Fruit fly (Drosophila melanogaster) whole organism, embryonic: ENCODE data around the gene deltaCOP.

ENCODE experiments used
- Atf-2 ChIP-seq: fragments of 200-800 bp; sonication (Bioruptor generic); optimal IDR thresholded peaks from 2 replicates; lab custom pipeline; 2016; ENCODE audit warnings: missing biosample characterization, missing genetic modification characterization
- BtbVII ChIP-seq: fragments of 200-800 bp; sonication (Bioruptor generic); optimal IDR thresholded peaks from 3 replicates; lab custom pipeline; 2017; ENCODE audit warnings: missing biosample characterization, mild to moderate bottlenecking, missing genetic modification characterization
- CG10959 ChIP-seq: fragments of 200-800 bp; sonication (Bioruptor generic); IDR thresholded peaks from 2 replicates; pipeline ENCODE4 v1.3.6; 2022; ENCODE audit warnings: missing biosample characterization, missing genetic modification characterization
- CG11093 ChIP-seq: fragments of 200-800 bp; sonication (Bioruptor generic); IDR thresholded peaks from 3 replicates; pipeline ENCODE4 v1.3.6; 2022; ENCODE audit warnings: missing biosample characterization, missing genetic modification characterization
- CG12071 ChIP-seq: fragments of 200-800 bp; sonication (Bioruptor generic); optimal IDR thresholded peaks from 3 replicates; lab custom pipeline; 2018; ENCODE audit warnings: missing biosample characterization, mild to moderate bottlenecking, missing genetic modification characterization
- CG12219 ChIP-seq: fragments of 200-800 bp; sonication (Bioruptor generic); optimal IDR thresholded peaks from 3 replicates; lab custom pipeline; 2018; ENCODE audit warnings: missing biosample characterization, mild to moderate bottlenecking, missing genetic modification characterization
- CG15011 ChIP-seq: fragments of 200-800 bp; sonication (Bioruptor generic); optimal IDR thresholded peaks from 3 replicates; lab custom pipeline; 2018; ENCODE audit warnings: missing biosample characterization, mild to moderate bottlenecking, missing genetic modification characterization
- CG15514 ChIP-seq: fragments of 200-800 bp; sonication (Bioruptor generic); optimal IDR thresholded peaks from 3 replicates; lab custom pipeline; 2017; ENCODE audit warnings: missing biosample characterization, missing genetic modification characterization, mild to moderate bottlenecking, moderate library complexity, missing genetic modification reagents
- CG16815 ChIP-seq: fragments of 200-800 bp; sonication (Bioruptor generic); optimal IDR thresholded peaks from 3 replicates; lab custom pipeline; 2017; ENCODE audit warnings: missing biosample characterization, mild to moderate bottlenecking, missing genetic modification characterization
- CG17186 ChIP-seq: fragments of 200-800 bp; sonication (Bioruptor generic); optimal IDR thresholded peaks from 3 replicates; lab custom pipeline; 2017; ENCODE audit warnings: missing biosample characterization, missing genetic modification reagents, missing genetic modification characterization
- CG17361 ChIP-seq: fragments of 200-800 bp; sonication (Bioruptor generic); IDR thresholded peaks from 3 replicates; pipeline ENCODE4 v1.3.6; 2022; ENCODE audit warnings: missing biosample characterization, missing genetic modification characterization
- CG18764 ChIP-seq: fragments of 200-800 bp; sonication (Bioruptor generic); optimal IDR thresholded peaks from 3 replicates; lab custom pipeline; 2016; ENCODE audit warnings: missing biosample characterization, missing genetic modification characterization
- CG2889 ChIP-seq: fragments of 200-800 bp; sonication (Bioruptor generic); IDR thresholded peaks from 3 replicates; pipeline ENCODE4 v1.3.6; 2022; ENCODE audit warnings: missing biosample characterization, missing genetic modification characterization
- CG31224 ChIP-seq: fragments of 200-800 bp; sonication (Bioruptor generic); IDR thresholded peaks from 2 replicates; pipeline ENCODE4 v1.3.6; 2022; ENCODE audit warnings: missing biosample characterization, missing genetic modification characterization
- CG31441 ChIP-seq: fragments of 200-800 bp; sonication (Bioruptor generic); IDR thresholded peaks from 2 replicates; pipeline ENCODE4 v1.3.6; 2022; ENCODE audit warnings: missing biosample characterization, missing genetic modification characterization
- CG33213 ChIP-seq: fragments of 200-800 bp; sonication (Bioruptor generic); optimal IDR thresholded peaks from 3 replicates; lab custom pipeline; 2016; ENCODE audit warnings: missing biosample characterization, missing genetic modification characterization
- CG3407 ChIP-seq: fragments of 200-800 bp; sonication (Bioruptor generic); optimal IDR thresholded peaks from 2 replicates; lab custom pipeline; 2018; ENCODE audit warnings: missing biosample characterization, mild to moderate bottlenecking, missing genetic modification characterization
- CG34376 ChIP-seq: fragments of 200-800 bp; sonication (Bioruptor generic); optimal IDR thresholded peaks from 2 replicates; lab custom pipeline; 2018; ENCODE audit warnings: missing biosample characterization, mild to moderate bottlenecking, missing genetic modification characterization
- CG4360 ChIP-seq: fragments of 200-800 bp; sonication (Bioruptor generic); IDR thresholded peaks from 2 replicates; pipeline ENCODE4 v1.3.6; 2022; ENCODE audit warnings: missing biosample characterization, missing genetic modification characterization
- CG4707 ChIP-seq: fragments of 200-800 bp; sonication (Bioruptor generic); optimal IDR thresholded peaks from 2 replicates; lab custom pipeline; 2018; ENCODE audit warnings: missing biosample characterization, mild to moderate bottlenecking, missing genetic modification characterization, moderate library complexity
- Dp ChIP-seq: fragments of 200-800 bp; sonication (Bioruptor generic); optimal IDR thresholded peaks from 2 replicates; lab custom pipeline; 2018; ENCODE audit warnings: missing biosample characterization, mild to moderate bottlenecking, missing genetic modification characterization, moderate library complexity
- E2f1 ChIP-seq: fragments of 200-800 bp; sonication (Bioruptor generic); IDR thresholded peaks from 2 replicates; pipeline ENCODE4 v1.3.6; 2022; ENCODE audit warnings: missing biosample characterization, missing genetic modification characterization
- GATAe ChIP-seq: fragments of 200-800 bp; sonication (Bioruptor generic); conservative IDR thresholded peaks from 2 replicates; pipeline ENCODE4 v1.3.6; 2022; ENCODE audit warnings: missing biosample characterization, missing genetic modification characterization
- HLH3B ChIP-seq: fragments of 200-800 bp; sonication (Bioruptor generic); IDR thresholded peaks from 2 replicates; pipeline ENCODE4 v1.3.6; 2022; ENCODE audit warnings: missing biosample characterization, missing genetic modification characterization
- Hsf ChIP-seq: fragments of 200-800 bp; sonication (Bioruptor generic); optimal IDR thresholded peaks from 3 replicates; lab custom pipeline; 2016; ENCODE audit warnings: missing biosample characterization, missing genetic modification characterization
- Neu2 ChIP-seq: fragments of 200-800 bp; sonication (Bioruptor generic); optimal IDR thresholded peaks from 3 replicates; lab custom pipeline; 2016; ENCODE audit warnings: missing biosample characterization, missing genetic modification characterization, borderline replicate concordance
- Opbp ChIP-seq: fragments of 200-800 bp; sonication (Bioruptor generic); IDR thresholded peaks from 3 replicates; pipeline ENCODE4 v1.3.6; 2022; ENCODE audit warnings: missing biosample characterization, missing genetic modification characterization; ENCODE audit not compliant: partially characterized antibody
- Poxn ChIP-seq: fragments of 200-800 bp; sonication (Bioruptor generic); IDR thresholded peaks from 2 replicates; pipeline ENCODE4 v1.3.6; 2022; ENCODE audit warnings: missing biosample characterization, missing genetic modification characterization
- Rx ChIP-seq: fragments of 200-800 bp; sonication (Bioruptor generic); IDR thresholded peaks from 2 replicates; pipeline ENCODE4 v1.3.6; 2022; ENCODE audit warnings: missing biosample characterization, missing genetic modification characterization
- abd-A ChIP-seq: fragments of 200-800 bp; sonication (Bioruptor generic); optimal IDR thresholded peaks from 3 replicates; lab custom pipeline; 2019; ENCODE audit warnings: missing biosample characterization, mild to moderate bottlenecking, missing genetic modification characterization, moderate library complexity
- bsh ChIP-seq, 2 experiments: fragments of 200-800 bp; sonication (Bioruptor generic); optimal IDR thresholded peaks; 2 replicates each; lab custom pipeline; 2017 to 2018; ENCODE audit warnings: mild to moderate bottlenecking in 2 of 2, missing biosample characterization in 2 of 2, missing genetic modification characterization in 2 of 2, moderate library complexity in 1 of 2
- cg ChIP-seq: fragments of 200-800 bp; sonication (Bioruptor generic); optimal IDR thresholded peaks from 3 replicates; lab custom pipeline; 2019; ENCODE audit warnings: missing biosample characterization, mild to moderate bottlenecking, missing genetic modification characterization, moderate library complexity
- chm ChIP-seq: fragments of 200-800 bp; sonication (Bioruptor generic); IDR thresholded peaks from 2 replicates; pipeline ENCODE4 v1.3.6; 2022; ENCODE audit warnings: missing biosample characterization, missing genetic modification characterization
- crol ChIP-seq: fragments of 200-800 bp; sonication (Bioruptor generic); IDR thresholded peaks from 2 replicates; pipeline ENCODE4 v1.3.6; 2022; ENCODE audit warnings: missing biosample characterization, missing genetic modification characterization
- da ChIP-seq: fragments of 200-800 bp; sonication (Bioruptor generic); optimal IDR thresholded peaks from 2 replicates; lab custom pipeline; 2016; ENCODE audit warnings: missing biosample characterization, missing genetic modification characterization
- ems ChIP-seq: fragments of 200-800 bp; sonication (Bioruptor generic); optimal IDR thresholded peaks from 3 replicates; lab custom pipeline; 2016; ENCODE audit warnings: missing biosample characterization, missing genetic modification characterization
- en ChIP-seq: fragments of 200-800 bp; sonication (Bioruptor generic); optimal IDR thresholded peaks from 2 replicates; lab custom pipeline; 2016; ENCODE audit warnings: missing biosample characterization, missing genetic modification characterization
- fd96Cb ChIP-seq: fragments of 200-800 bp; sonication (Bioruptor generic); optimal IDR thresholded peaks from 2 replicates; lab custom pipeline; 2018; ENCODE audit warnings: missing biosample characterization, mild to moderate bottlenecking, missing genetic modification characterization, moderate library complexity
- gsb ChIP-seq: fragments of 200-800 bp; sonication (Bioruptor generic); IDR thresholded peaks from 2 replicates; pipeline ENCODE4 v1.3.6; 2022; ENCODE audit warnings: missing biosample characterization, missing genetic modification characterization
- h ChIP-seq: fragments of >200 bp; optimal IDR thresholded peaks from 2 replicates; lab custom pipeline; 2017
- nom ChIP-seq: fragments of 200-800 bp; sonication (Bioruptor generic); optimal IDR thresholded peaks from 2 replicates; lab custom pipeline; 2017; ENCODE audit warnings: missing biosample characterization, missing genetic modification characterization, mild to moderate bottlenecking, moderate library complexity, missing genetic modification reagents
- phol ChIP-seq: fragments of 200-800 bp; sonication (Bioruptor generic); optimal IDR thresholded peaks from 3 replicates; lab custom pipeline; 2018; ENCODE audit warnings: missing biosample characterization, mild to moderate bottlenecking, missing genetic modification characterization, moderate library complexity
- pros ChIP-seq: fragments of 200-800 bp; sonication (Bioruptor generic); optimal IDR thresholded peaks from 3 replicates; lab custom pipeline; 2019; ENCODE audit warnings: missing biosample characterization, mild to moderate bottlenecking, missing genetic modification characterization, moderate library complexity
- ro ChIP-seq: fragments of 200-800 bp; sonication (Bioruptor generic); IDR thresholded peaks from 2 replicates; pipeline ENCODE4 v1.3.6; 2022; ENCODE audit warnings: missing biosample characterization, missing genetic modification characterization
- sqz ChIP-seq: fragments of 200-800 bp; sonication (Bioruptor generic); optimal IDR thresholded peaks from 3 replicates; lab custom pipeline; 2018; ENCODE audit warnings: missing biosample characterization, mild to moderate bottlenecking, missing genetic modification characterization
- stc ChIP-seq: fragments of 200-800 bp; sonication (Bioruptor generic); IDR thresholded peaks from 2 replicates; pipeline ENCODE4 v1.3.6; 2022; ENCODE audit warnings: missing biosample characterization, missing genetic modification characterization
- trh ChIP-seq: fragments of 200-800 bp; sonication (Bioruptor generic); optimal IDR thresholded peaks from 2 replicates; lab custom pipeline; 2016; ENCODE audit warnings: missing biosample characterization, missing genetic modification characterization
- twi ChIP-seq: fragments of 200-800 bp; optimal IDR thresholded peaks from 2 replicates; lab custom pipeline; 2019; ENCODE audit warnings: missing biosample characterization, mild to moderate bottlenecking, missing genetic modification characterization, moderate library complexity
- unpg ChIP-seq: fragments of 200-800 bp; sonication (Bioruptor generic); optimal IDR thresholded peaks from 3 replicates; lab custom pipeline; 2018; ENCODE audit warnings: missing biosample characterization, mild to moderate bottlenecking, missing genetic modification characterization, moderate library complexity
- wor ChIP-seq: fragments of 200-800 bp; sonication (Bioruptor generic); IDR thresholded peaks from 2 replicates; pipeline ENCODE4 v1.3.6; 2022; ENCODE audit warnings: missing biosample characterization, missing genetic modification characterization
- yki ChIP-seq: fragments of >200 bp; optimal IDR thresholded peaks from 3 replicates; lab custom pipeline; 2018

Gene deltaCOP

DNA sequence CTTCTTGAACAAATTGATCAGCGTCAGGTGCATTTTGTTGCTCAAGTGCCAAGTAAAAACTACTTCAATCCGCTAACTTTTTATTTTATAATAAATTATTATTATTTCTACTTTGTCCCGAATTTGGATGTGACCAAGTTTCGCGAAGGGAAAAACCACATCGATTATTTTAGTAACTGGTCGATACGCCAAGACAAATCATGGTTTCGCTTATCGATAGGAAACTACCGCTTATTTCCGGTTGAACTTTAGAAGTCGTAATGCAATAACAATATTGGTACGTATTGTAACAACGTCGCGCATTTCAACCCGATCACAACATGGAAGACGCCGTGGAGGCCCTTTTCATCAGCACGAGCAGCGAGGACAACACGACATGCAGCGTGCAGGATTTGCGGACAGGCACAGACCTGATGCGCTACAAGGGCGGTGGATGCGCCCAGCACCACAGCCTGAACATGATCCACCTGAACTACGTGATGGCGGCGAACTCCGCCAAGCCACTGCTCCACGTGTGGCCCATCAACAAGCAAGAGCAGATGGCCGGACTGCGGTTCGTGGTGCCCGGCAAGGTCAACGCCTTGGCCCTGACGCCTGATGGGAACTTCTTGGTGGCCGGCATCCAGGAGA, 15.6 kb upstream of the deltaCOP start, which contains the start of the genes CG14817 and CG14805:
Gene CG14817, minus strand, starts transcription at position 164 of the 630 bp plus-strand sequence.
Gene CG14805, plus strand, starts transcription at position 211 of the 630 bp plus-strand sequence.
- no peak for TF ChIP-seq Atf-2 (GFP tag; lab: Kevin White, UChicago)
- TF ChIP-seq ro = no peak
- no peak for TF ChIP-seq Poxn
- TF ChIP-seq cg (GFP tag; lab: Kevin White, UChicago) = no peak
- peak; percentile 80 for TF ChIP-seq unpg (GFP tag; lab: Kevin White, UChicago)
- TF ChIP-seq wor (GFP tag; lab: Robert Waterston, UW) = no peak
- TF ChIP-seq CG17186 = peak; percentile 50
- peak; percentile 69 for TF ChIP-seq phol
- TF ChIP-seq CG16815 (GFP tag; lab: Kevin White, UChicago) = no peak
- no peak for TF ChIP-seq gsb
- no peak for TF ChIP-seq CG31224 (GFP tag; lab: Robert Waterston, UW)
- TF ChIP-seq trh (GFP tag; lab: Kevin White, UChicago) = no peak
- peak; percentile 40 for TF ChIP-seq Hsf
- no peak for TF ChIP-seq pros (GFP tag; lab: Kevin White, UChicago)
- no peak for TF ChIP-seq crol (GFP tag; lab: Robert Waterston, UW)
- TF ChIP-seq stc = peak; percentile 54
- TF ChIP-seq Dp = peak; percentile 27
- peak; percentile 81 for TF ChIP-seq CG4707
- peak; percentile 15 for TF ChIP-seq ems
- TF ChIP-seq CG18764 (GFP tag; lab: Kevin White, UChicago) = no peak
- TF ChIP-seq da = no peak
- TF ChIP-seq GATAe (GFP tag; lab: Robert Waterston, UW) = no peak
- TF ChIP-seq chm = peak; percentile 85
- TF ChIP-seq CG3407 (GFP tag; lab: Kevin White, UChicago) = no peak
- TF ChIP-seq bsh (GFP tag; optimal IDR thresholded peaks at IDR 0.05; lab: Kevin White, UChicago) = peak; percentile 10 to 62
- TF ChIP-seq E2f1 = no peak
- peak; percentile 79 for TF ChIP-seq CG12219 (GFP tag; lab: Kevin White, UChicago)
- TF ChIP-seq Rx = 0 out of 2 replicates have a peak, but pooled peaks have one; percentile 25
- TF ChIP-seq sqz (GFP tag; lab: Kevin White, UChicago) = peak; percentile 71
- peak; percentile 38 for TF ChIP-seq twi
- 0 out of 2 replicates have a peak, but pooled peaks have one; percentile 33 for TF ChIP-seq HLH3B (GFP tag; lab: Robert Waterston, UW)
- TF ChIP-seq en = peak; percentile 35
- peak; percentile 87 for TF ChIP-seq BtbVII
- TF ChIP-seq CG17361 = peak; percentile 67; the same call in 2 of the 3 replicates
- TF ChIP-seq CG15011 (GFP tag; lab: Kevin White, UChicago) = no peak
- TF ChIP-seq yki (lab: Kevin White, UChicago) = no peak
- TF ChIP-seq CG15514 (GFP tag; lab: Kevin White, UChicago) = peak; percentile 90
- TF ChIP-seq nom (GFP tag; lab: Kevin White, UChicago) = peak; percentile 90
- TF ChIP-seq CG34376 (GFP tag; lab: Kevin White, UChicago) = peak; percentile 94
- TF ChIP-seq CG12071 (GFP tag; lab: Kevin White, UChicago) = peak; percentile 83
- peak; percentile 75 for TF ChIP-seq CG31441
- peak; percentile 70 for TF ChIP-seq Opbp (GFP tag; lab: Robert Waterston, UW)
- TF ChIP-seq h (lab: Kevin White, UChicago) = no peak
- no peak for TF ChIP-seq CG2889 (GFP tag; lab: Robert Waterston, UW)
- TF ChIP-seq CG11093 = no peak
- no peak for TF ChIP-seq CG10959
- TF ChIP-seq CG4360 = no peak
- TF ChIP-seq CG33213 = peak; percentile 64
- no peak for TF ChIP-seq abd-A
- TF ChIP-seq fd96Cb (tag; lab: Kevin White, UChicago) = no peak
- TF ChIP-seq Neu2 (GFP tag; lab: Kevin White, UChicago) = no peak
